Worm (Caenorhabditis elegans) whole organism, young adult: Measurements from ENCODE around the gene clc-7.

ENCODE experiments used
- F37B4.10 ChIP-seq: fragments of 200-800 bp; sonication (Bioruptor generic); IDR thresholded peaks from 2 replicates; pipeline ENCODE4 v1.3.6; 2022; ENCODE audit warnings: missing genetic modification characterization, missing compliant biosample characterization
- K12H6.12 ChIP-seq: fragments of 200-800 bp; sonication (Bioruptor generic); optimal IDR thresholded peaks from 2 replicates; lab custom pipeline; 2018; ENCODE audit warnings: mild to moderate bottlenecking, missing genetic modification characterization, missing compliant biosample characterization
- Y53G8AR.9 ChIP-seq: fragments of 200-800 bp; sonication (Bioruptor generic); conservative IDR thresholded peaks from 2 replicates; pipeline ENCODE4 v1.3.6; 2022; ENCODE audit warnings: missing genetic modification reagents, missing genetic modification characterization, missing compliant biosample characterization
- akir-1 ChIP-seq: fragments of 200-800 bp; sonication (Bioruptor generic); optimal IDR thresholded peaks from 2 replicates; lab custom pipeline; 2018; ENCODE audit warnings: mild to moderate bottlenecking, missing genetic modification characterization, moderate library complexity, missing compliant biosample characterization
- egl-18 ChIP-seq: fragments of 200-800 bp; sonication (Bioruptor generic); IDR thresholded peaks from 2 replicates; pipeline ENCODE4 v1.3.6; 2022; ENCODE audit warnings: missing genetic modification reagents, missing genetic modification characterization, missing compliant biosample characterization
- ekl-4 ChIP-seq: fragments of 200-800 bp; sonication (Bioruptor generic); IDR thresholded peaks from 2 replicates; pipeline ENCODE4 v1.3.6; 2022; ENCODE audit warnings: missing genetic modification reagents, missing genetic modification characterization, missing compliant biosample characterization
- hlh-12 ChIP-seq: sonication (generic microtip); optimal IDR thresholded peaks from 2 replicates; lab custom pipeline; 2016; ENCODE audit warnings: missing genetic modification characterization, missing compliant biosample characterization
- nfya-1 ChIP-seq: sonication (generic microtip); optimal IDR thresholded peaks from 2 replicates; lab custom pipeline; 2017; ENCODE audit warnings: antibody characterized with exemption, missing compliant biosample characterization, missing genetic modification characterization, borderline replicate concordance; ENCODE audit not compliant: insufficient read depth
- nhr-90 ChIP-seq: sonication (generic microtip); optimal IDR thresholded peaks from 2 replicates; lab custom pipeline; 2016; ENCODE audit warnings: missing genotype, mild to moderate bottlenecking, missing genetic modification characterization, missing compliant biosample characterization
- pha-4 ChIP-seq: fragments of 150-350 bp; sonication (generic microtip); optimal IDR thresholded peaks from 2 replicates; lab custom pipeline; 2014; ENCODE audit warnings: missing biosample characterization, missing genetic modification reagents, missing genetic modification characterization
- sdz-38 ChIP-seq: sonication (generic microtip); optimal IDR thresholded peaks from 2 replicates; lab custom pipeline; 2016; ENCODE audit warnings: missing genotype, missing genetic modification characterization, missing compliant biosample characterization
- snpc-1.1 ChIP-seq: sonication (generic microtip); optimal IDR thresholded peaks from 2 replicates; lab custom pipeline; 2017; ENCODE audit warnings: missing genetic modification characterization, mild to moderate bottlenecking, missing compliant biosample characterization, antibody characterized with exemption, moderate library complexity, missing genotype, missing genetic modification reagents; ENCODE audit not compliant: insufficient read depth
- snpc-4 ChIP-seq, 5 experiments: fragments of 150-350 bp in 1 of 5; sonication (generic microtip) in 4 of 5; optimal IDR thresholded peaks; 2 replicates each; lab custom pipeline; 2014 to 2018; ENCODE audit warnings: missing genetic modification characterization in 5 of 5, missing biosample characterization in 3 of 5, antibody characterized with exemption in 2 of 5, mild to moderate bottlenecking in 2 of 5, missing compliant biosample characterization in 2 of 5, missing genotype in 2 of 5, moderate library complexity in 2 of 5, missing genetic modification reagents in 1 of 5
- tbx-9 ChIP-seq: sonication (generic microtip); optimal IDR thresholded peaks from 2 replicates; lab custom pipeline; 2016; ENCODE audit warnings: borderline replicate concordance, missing genetic modification characterization, inconsistent platforms, missing compliant biosample characterization

- no peak for TF ChIP-seq nfya-1 (tag; lab: Kevin White, UChicago)
- no peak for TF ChIP-seq pha-4 (tag; lab: Kevin White, UChicago)
- TF ChIP-seq tbx-9 (tag; lab: Kevin White, UChicago): no peak
- TF ChIP-seq sdz-38 (tag; lab: Kevin White, UChicago): no peak
- TF ChIP-seq nhr-90 (tag; lab: Kevin White, UChicago): no peak
- TF ChIP-seq akir-1 (GFP tag; lab: Kevin White, UChicago): no peak
- TF ChIP-seq hlh-12 (tag; lab: Kevin White, UChicago): no peak
- no peak for TF ChIP-seq ekl-4 (GFP tag; lab: Robert Waterston, UW)
- TF ChIP-seq egl-18: no peak
- no peak for TF ChIP-seq Y53G8AR.9
- no peak for TF ChIP-seq snpc-1.1 (tag; lab: Kevin White, UChicago)
- no peak for TF ChIP-seq F37B4.10
- no peak for TF ChIP-seq K12H6.12 (tag; lab: Kevin White, UChicago)
- TF ChIP-seq snpc-4 (GFP tag; optimal IDR thresholded peaks at IDR 0.05; lab: Kevin White, UChicago): no peak
- no peak for TF ChIP-seq snpc-4 (tag; optimal IDR thresholded peaks at IDR 0.05; lab: Kevin White, UChicago)
These were observed 49.7 kb downstream of the clc-7 start for ce11 chrX:5117571-5117970.
